Fruit fly (Drosophila melanogaster): ENCODE measurements around the gene Tudor-SN.

DNA sequence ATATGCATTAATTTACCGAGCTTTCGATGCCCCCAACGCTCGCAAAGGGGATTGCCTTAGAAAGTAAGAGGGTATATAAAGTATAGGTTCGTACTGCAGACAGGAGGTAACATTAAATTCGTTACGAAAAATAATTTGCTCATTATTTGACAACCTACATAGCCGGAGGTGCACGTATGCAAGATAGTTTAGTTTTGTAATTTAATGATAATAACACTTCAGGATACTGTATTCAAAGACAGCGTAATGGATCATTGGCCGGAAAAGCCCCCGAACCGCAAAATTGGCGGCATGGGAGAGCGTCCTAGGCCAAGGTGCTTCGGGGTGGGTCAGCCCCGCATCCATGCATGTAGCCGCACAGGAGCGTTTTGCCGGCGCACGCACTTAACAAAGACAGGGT is 48.1 kb upstream of the Tudor-SN start:
- TF ChIP-seq HLH106 (tag; optimal IDR thresholded peaks at IDR 0.05) (no peak), lola (GFP tag; optimal IDR thresholded peaks at IDR 0.05) (no peak), rgr (GFP tag; optimal IDR thresholded peaks at IDR 0.05) (no peak), Myc (optimal IDR thresholded peaks at IDR 0.05) (no peak), Hr78 (GFP tag; optimal IDR thresholded peaks at IDR 0.05) (no peak), psq (GFP tag; optimal IDR thresholded peaks at IDR 0.05) (no peak), CG9705 (GFP tag; optimal IDR thresholded peaks at IDR 0.05) (no peak), br (GFP tag; optimal IDR thresholded peaks at IDR 0.05) (no peak), usp (GFP tag; optimal IDR thresholded peaks at IDR 0.05) (no peak), Rel (GFP tag; optimal IDR thresholded peaks at IDR 0.05) (no peak), Rel (tag; optimal IDR thresholded peaks at IDR 0.05) (no peak), GATAd (GFP tag; optimal IDR thresholded peaks at IDR 0.05) (no peak), fru (GFP tag; optimal IDR thresholded peaks at IDR 0.05) (no peak), h (GFP tag; optimal IDR thresholded peaks at IDR 0.05) (no peak), Dfd (GFP tag; optimal IDR thresholded peaks at IDR 0.05) (no peak)
